Worm (Caenorhabditis elegans) whole organism, young adult: ENCODE data around the gene F57B9.3.

ENCODE experiments used
- B0035.1 ChIP-seq: sonication (generic microtip); optimal IDR thresholded peaks from 2 replicates; lab custom pipeline; 2016; ENCODE audit warnings: missing genetic modification characterization, mild to moderate bottlenecking, missing compliant biosample characterization, missing genotype, missing genetic modification reagents
- C17E4.6 ChIP-seq: fragments of 200-800 bp; sonication (Bioruptor generic); IDR thresholded peaks from 2 replicates; pipeline ENCODE4 v1.3.6; 2022; ENCODE audit warnings: missing genetic modification reagents, missing genetic modification characterization, missing compliant biosample characterization
- D2030.7 ChIP-seq: fragments of 200-800 bp; sonication (Bioruptor generic); IDR thresholded peaks from 2 replicates; pipeline ENCODE4 v1.3.6; 2022; ENCODE audit warnings: missing genetic modification reagents, missing genetic modification characterization, missing compliant biosample characterization
- F33H1.4 ChIP-seq: fragments of 200-800 bp; sonication (Bioruptor generic); IDR thresholded peaks from 2 replicates; pipeline ENCODE4 v1.3.6; 2022; ENCODE audit warnings: missing genetic modification reagents, missing genetic modification characterization, missing compliant biosample characterization
- F37B4.10 ChIP-seq: fragments of 200-800 bp; sonication (Bioruptor generic); IDR thresholded peaks from 2 replicates; pipeline ENCODE4 v1.3.6; 2022; ENCODE audit warnings: missing genetic modification characterization, missing compliant biosample characterization
- aptf-2 ChIP-seq: fragments of 200-800 bp; sonication (Bioruptor generic); conservative IDR thresholded peaks from 2 replicates; pipeline ENCODE4 v1.3.6; 2022; ENCODE audit warnings: missing genetic modification reagents, missing genetic modification characterization, missing compliant biosample characterization
- atf-7 ChIP-seq: sonication (generic microtip); optimal IDR thresholded peaks from 2 replicates; lab custom pipeline; 2017; ENCODE audit warnings: mild to moderate bottlenecking, missing genetic modification characterization, missing compliant biosample characterization
- attf-3 ChIP-seq: fragments of 200-800 bp; sonication (Bioruptor generic); conservative IDR thresholded peaks from 2 replicates; pipeline ENCODE4 v1.3.6; 2022; ENCODE audit warnings: missing genetic modification reagents, missing genetic modification characterization, missing compliant biosample characterization
- chd-7 ChIP-seq: sonication (generic microtip); optimal IDR thresholded peaks from 2 replicates; lab custom pipeline; 2016; ENCODE audit warnings: mild to moderate bottlenecking, missing genetic modification characterization, moderate library complexity, missing compliant biosample characterization
- die-1 ChIP-seq: sonication (generic microtip); optimal IDR thresholded peaks from 2 replicates; lab custom pipeline; 2016; ENCODE audit warnings: missing genotype, mild to moderate bottlenecking, missing genetic modification characterization, missing compliant biosample characterization
- dox-1 ChIP-seq: fragments of 200-800 bp; sonication (Bioruptor generic); IDR thresholded peaks from 2 replicates; pipeline ENCODE4 v1.3.6; 2022; ENCODE audit warnings: missing genetic modification reagents, missing genetic modification characterization, missing compliant biosample characterization
- dpl-1 ChIP-seq: fragments of 150-350 bp; optimal IDR thresholded peaks from 2 replicates; lab custom pipeline; 2014; ENCODE audit warnings: missing biosample characterization, missing genetic modification reagents, missing genetic modification characterization
- efl-1 ChIP-seq: fragments of 150-350 bp; optimal IDR thresholded peaks from 2 replicates; lab custom pipeline; 2014; ENCODE audit warnings: missing biosample characterization, missing genetic modification reagents, missing genetic modification characterization
- ets-4 ChIP-seq: fragments of 200-800 bp; sonication (Bioruptor generic); optimal IDR thresholded peaks from 2 replicates; lab custom pipeline; 2018; ENCODE audit warnings: mild to moderate bottlenecking, missing genetic modification characterization, missing compliant biosample characterization
- him-1 ChIP-seq: sonication (generic microtip); optimal IDR thresholded peaks from 2 replicates; lab custom pipeline; 2016; ENCODE audit warnings: missing genotype, missing genetic modification reagents, missing genetic modification characterization, missing compliant biosample characterization
- hlh-12 ChIP-seq: sonication (generic microtip); optimal IDR thresholded peaks from 2 replicates; lab custom pipeline; 2016; ENCODE audit warnings: missing genetic modification characterization, missing compliant biosample characterization
- hmg-1.2 ChIP-seq: fragments of 200-800 bp; sonication (Bioruptor generic); IDR thresholded peaks from 2 replicates; pipeline ENCODE4 v1.3.6; 2022; ENCODE audit warnings: missing genetic modification reagents, missing genetic modification characterization, missing compliant biosample characterization
- lag-1 ChIP-seq: fragments of 200-800 bp; sonication (Bioruptor generic); IDR thresholded peaks from 2 replicates; pipeline ENCODE4 v1.3.6; 2022; ENCODE audit warnings: missing genetic modification reagents, missing genetic modification characterization, missing compliant biosample characterization
- let-607 ChIP-seq, 2 experiments: fragments of 200-800 bp in 1 of 2; sonication (Bioruptor generic) in 1 of 2; sonication (generic microtip) in 1 of 2; optimal IDR thresholded peaks; 2 replicates each; lab custom pipeline; 2016 to 2018; ENCODE audit warnings: mild to moderate bottlenecking in 2 of 2, missing compliant biosample characterization in 2 of 2, missing genetic modification characterization in 2 of 2, moderate library complexity in 2 of 2, missing genotype in 1 of 2
- lin-35 ChIP-seq, 3 experiments: fragments of 150-350 bp in 2 of 3; sonication (generic microtip) in 1 of 3; optimal IDR thresholded peaks; 2 replicates each; lab custom pipeline; 2014 to 2018; ENCODE audit warnings: missing biosample characterization in 3 of 3, missing genetic modification characterization in 3 of 3, missing genetic modification reagents in 3 of 3
- lin-40 ChIP-seq: sonication (generic microtip); optimal IDR thresholded peaks from 2 replicates; lab custom pipeline; 2016; ENCODE audit warnings: missing genetic modification characterization, mild to moderate bottlenecking, missing compliant biosample characterization, missing genotype, missing genetic modification reagents
- lsl-1 ChIP-seq: fragments of 200-800 bp; sonication (Bioruptor generic); optimal IDR thresholded peaks from 2 replicates; lab custom pipeline; 2018; ENCODE audit warnings: mild to moderate bottlenecking, missing genetic modification characterization, moderate library complexity, missing compliant biosample characterization
- mcd-1 ChIP-seq: fragments of 200-800 bp; sonication (Bioruptor generic); IDR thresholded peaks from 2 replicates; pipeline ENCODE4 v1.3.6; 2022; ENCODE audit warnings: missing genetic modification reagents, missing genetic modification characterization, missing compliant biosample characterization
- nfya-2 ChIP-seq: fragments of 200-800 bp; sonication (Bioruptor generic); IDR thresholded peaks from 2 replicates; pipeline ENCODE4 v1.3.6; 2022; ENCODE audit warnings: missing genetic modification reagents, missing genetic modification characterization, missing compliant biosample characterization
- nhr-120 ChIP-seq: fragments of 200-800 bp; sonication (Bioruptor generic); IDR thresholded peaks from 2 replicates; pipeline ENCODE4 v1.3.6; 2022; ENCODE audit warnings: missing genetic modification characterization, missing compliant biosample characterization
- nhr-27 ChIP-seq: fragments of 200-800 bp; sonication (Bioruptor generic); optimal IDR thresholded peaks from 2 replicates; lab custom pipeline; 2018; ENCODE audit warnings: mild to moderate bottlenecking, missing genetic modification characterization, moderate library complexity, missing compliant biosample characterization
- nhr-80 ChIP-seq: sonication (generic microtip); optimal IDR thresholded peaks from 2 replicates; lab custom pipeline; 2016; ENCODE audit warnings: missing genetic modification characterization, missing compliant biosample characterization
- pha-4 ChIP-seq: fragments of 150-350 bp; sonication (generic microtip); optimal IDR thresholded peaks from 2 replicates; lab custom pipeline; 2014; ENCODE audit warnings: missing biosample characterization, missing genetic modification reagents, missing genetic modification characterization
- rpc-1 ChIP-seq, 2 experiments: fragments of 150-350 bp in 1 of 2; sonication (generic microtip) in 1 of 2; optimal IDR thresholded peaks; 2 replicates each; lab custom pipeline; 2014 to 2018; ENCODE audit warnings: missing biosample characterization in 1 of 2, missing genetic modification characterization in 1 of 2, missing genetic modification reagents in 1 of 2, missing genotype in 1 of 2
- snpc-1.3 ChIP-seq: sonication (generic microtip); optimal IDR thresholded peaks from 2 replicates; lab custom pipeline; 2017; ENCODE audit warnings: missing genetic modification characterization, mild to moderate bottlenecking, missing compliant biosample characterization, antibody characterized with exemption, moderate library complexity, missing genotype, missing genetic modification reagents; ENCODE audit not compliant: insufficient read depth
- snpc-3.4 ChIP-seq: sonication (generic microtip); optimal IDR thresholded peaks from 2 replicates; lab custom pipeline; 2017; ENCODE audit warnings: missing genetic modification characterization, mild to moderate bottlenecking, missing compliant biosample characterization, antibody characterized with exemption, moderate library complexity, missing genotype, missing genetic modification reagents
- snpc-4 ChIP-seq, 5 experiments: fragments of 150-350 bp in 1 of 5; sonication (generic microtip) in 4 of 5; optimal IDR thresholded peaks; 2 replicates each; lab custom pipeline; 2014 to 2018; ENCODE audit warnings: missing genetic modification characterization in 5 of 5, missing biosample characterization in 3 of 5, antibody characterized with exemption in 2 of 5, mild to moderate bottlenecking in 2 of 5, missing compliant biosample characterization in 2 of 5, missing genotype in 2 of 5, moderate library complexity in 2 of 5, missing genetic modification reagents in 1 of 5
- tbp1 ChIP-seq: fragments of 200-800 bp; sonication (Bioruptor generic); optimal IDR thresholded peaks from 2 replicates; lab custom pipeline; 2018; ENCODE audit warnings: mild to moderate bottlenecking, missing genetic modification characterization, missing compliant biosample characterization
- ztf-22 ChIP-seq: fragments of 200-800 bp; sonication (Bioruptor generic); optimal IDR thresholded peaks from 2 replicates; lab custom pipeline; 2018; ENCODE audit warnings: mild to moderate bottlenecking, missing genetic modification characterization, moderate library complexity, missing compliant biosample characterization

Gene F57B9.3

DNA sequence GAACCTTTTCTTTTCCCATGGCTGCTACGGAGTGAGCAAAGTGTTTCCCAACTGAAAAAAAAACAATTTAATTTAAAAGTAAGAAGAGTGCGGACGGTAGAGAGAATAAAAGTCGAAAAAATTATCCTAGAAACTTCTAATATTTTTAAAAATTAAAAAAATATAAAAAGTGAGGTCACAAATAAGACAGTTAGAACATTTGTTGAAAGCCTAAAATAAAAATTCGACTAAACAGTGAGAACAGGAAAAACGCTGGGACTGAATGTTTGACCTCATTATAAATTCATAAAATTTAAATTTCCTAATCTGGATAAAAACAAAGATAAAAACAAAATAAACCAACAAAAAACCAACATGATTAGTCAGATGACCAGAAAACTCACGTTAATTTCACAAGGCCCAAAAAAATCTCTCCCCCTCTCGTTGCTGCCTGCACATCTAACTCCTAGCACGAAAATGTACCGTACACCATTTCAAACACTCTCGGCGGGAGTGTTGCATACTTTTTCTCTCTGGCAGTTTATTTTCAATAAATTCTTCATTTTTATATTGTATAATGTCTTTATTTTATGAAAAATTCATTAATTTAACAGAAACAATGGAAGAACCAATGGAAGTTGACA is 32.1 kb downstream of the F57B9.3 start, which contains the start of the genes eef-1A.1 and rfc-4 (continued):
- TF ChIP-seq hlh-12 (tag; lab: Kevin White, UChicago) (no peak), snpc-4 (GFP tag; optimal IDR thresholded peaks at IDR 0.05; lab: Kevin White, UChicago) (peak; percentile 9), snpc-4 (tag; optimal IDR thresholded peaks at IDR 0.05; lab: Kevin White, UChicago) (peak; percentile 73 to 87 (median 80)), attf-3 (GFP tag; lab: Robert Waterston, UW) (peak; percentile 91), aptf-2 (GFP tag; lab: Robert Waterston, UW) (no peak), nhr-120 (GFP tag; lab: Robert Waterston, UW) (no peak), F37B4.10 (GFP tag; lab: Robert Waterston, UW) (no peak), let-607 (tag; optimal IDR thresholded peaks at IDR 0.05; lab: Kevin White, UChicago) (peak; percentile 66 to 84), nfya-2 (no peak), ztf-22 (no peak), lin-40 (tag; lab: Kevin White, UChicago) (peak; percentile 89), atf-7 (tag; lab: Kevin White, UChicago) (peak; percentile 57), F33H1.4 (GFP tag; lab: Robert Waterston, UW) (peak; percentile 99), pha-4 (tag; lab: Kevin White, UChicago) (peak; percentile 93), lsl-1 (peak; percentile 90), dpl-1 (GFP tag; lab: Kevin White, UChicago) (peak; percentile 82), rpc-1 (optimal IDR thresholded peaks at IDR 0.05; lab: Kevin White, UChicago) (peak; percentile 16), rpc-1 (tag; optimal IDR thresholded peaks at IDR 0.05; lab: Kevin White, UChicago) (no peak), snpc-3.4 (tag; lab: Kevin White, UChicago) (peak; percentile 92), B0035.1 (tag; lab: Kevin White, UChicago) (peak; percentile 52), snpc-1.3 (peak; percentile 95), hmg-1.2 (GFP tag; lab: Robert Waterston, UW) (peak; percentile 76), dox-1 (GFP tag; lab: Robert Waterston, UW) (peak; percentile 93), chd-7 (peak; percentile 75), lin-35 (GFP tag; optimal IDR thresholded peaks at IDR 0.05; lab: Kevin White, UChicago) (peak; percentile 64 to 95 (median 73)), lag-1 (no peak), him-1 (tag; lab: Kevin White, UChicago) (peak; percentile 60), die-1 (tag; lab: Kevin White, UChicago) (peak; percentile 18), nhr-27 (tag; lab: Kevin White, UChicago) (no peak), tbp1 (GFP tag; lab: Kevin White, UChicago) (peak; percentile 75), ets-4 (GFP tag; lab: Kevin White, UChicago) (no peak), efl-1 (GFP tag; lab: Kevin White, UChicago) (peak; percentile 89)

- TF ChIP-seq nhr-80 (tag; lab: Kevin White, UChicago) (no peak), C17E4.6 (0 out of 2 replicates have a peak, but pooled peaks have one; percentile 51), him-1 (tag; lab: Kevin White, UChicago) (peak; percentile 4), mcd-1 (GFP tag; lab: Robert Waterston, UW) (no peak), D2030.7 (0 out of 2 replicates have a peak, but pooled peaks have one; percentile 22)
Observed at ce11 chrIII:6973682-6974081, 34.1 kb downstream of the F57B9.3 start, which contains the start of gene F31E3.2. F31E3.2 (plus strand) TSS chrIII:6973982.
